Worm (Caenorhabditis elegans) whole organism, dauer: Measurements from ENCODE around the gene clec-222.

ENCODE experiments used
- unc-62 ChIP-seq: sonication (generic microtip); optimal IDR thresholded peaks from 2 replicates; lab custom pipeline; 2017; ENCODE audit warnings: missing biosample characterization, missing genetic modification reagents, missing genetic modification characterization

The clec-222 gene

DNA sequence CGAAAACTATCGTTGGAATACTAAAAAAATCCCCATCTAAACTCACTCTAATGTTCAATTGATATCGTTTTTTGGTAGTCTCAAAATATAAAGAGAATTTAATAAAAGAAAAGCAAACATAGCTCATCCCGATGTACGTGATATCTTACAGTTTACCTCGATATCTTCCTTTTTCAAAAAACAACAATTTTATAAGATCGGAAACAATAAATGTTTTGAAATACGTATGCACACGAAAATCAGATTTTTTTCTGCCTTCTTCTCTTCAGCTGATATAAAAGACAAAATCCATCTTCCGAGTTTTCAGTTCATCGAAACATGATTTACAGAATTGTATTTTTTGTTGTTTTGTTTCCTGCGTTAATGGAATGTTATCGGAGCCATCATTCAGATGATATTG, at the start of gene clec-222:
clec-222 (plus strand) TSS at position 301 of the 400 bp plus-strand sequence.
- no peak for TF ChIP-seq unc-62 (GFP tag; lab: Kevin White, UChicago)

DNA sequence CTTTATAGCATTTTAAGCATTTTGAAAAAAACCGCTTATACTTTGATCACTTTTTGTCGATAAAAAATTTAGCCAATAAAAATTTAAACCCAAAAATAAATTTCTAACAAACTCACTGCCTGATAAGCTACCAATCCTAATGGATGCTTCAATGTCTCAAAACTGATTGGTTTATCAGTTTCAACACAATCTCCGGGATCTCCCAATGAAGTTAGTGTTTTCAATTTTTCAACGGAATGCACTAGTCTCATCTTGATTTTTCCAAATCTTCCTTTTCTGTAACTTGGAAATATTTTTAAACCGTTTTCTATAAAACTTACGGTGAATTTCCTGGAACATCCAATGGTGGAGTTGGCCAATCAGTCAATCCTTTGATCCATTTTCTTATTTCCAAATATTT, 47.5 kb upstream of the clec-222 start:
- TF ChIP-seq unc-62 (GFP tag; lab: Kevin White, UChicago) = no peak

DNA sequence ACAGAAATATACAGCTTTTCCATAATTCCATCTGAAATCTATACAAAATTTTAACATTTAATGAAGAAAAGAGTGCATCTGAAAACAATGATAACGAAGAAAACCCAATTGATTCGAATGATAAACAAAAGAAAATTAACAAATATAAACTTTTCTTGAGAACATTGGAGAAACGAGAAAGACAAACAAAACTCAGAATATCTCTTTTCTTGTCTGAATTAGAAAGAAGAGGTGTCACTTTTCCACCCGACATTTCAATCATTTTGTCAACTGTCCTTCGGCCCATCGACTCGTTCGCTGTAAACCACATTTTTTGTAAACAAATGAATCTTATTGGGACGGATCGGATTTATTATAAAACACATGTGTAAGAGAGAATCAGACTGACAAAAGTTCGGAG, 45.2 kb upstream of the clec-222 start, which contains the start of gene bgal-1:
bgal-1 (minus strand) TSS at position 38 of the 400 bp plus-strand sequence.
- TF ChIP-seq unc-62 (GFP tag; lab: Kevin White, UChicago) = no peak

DNA sequence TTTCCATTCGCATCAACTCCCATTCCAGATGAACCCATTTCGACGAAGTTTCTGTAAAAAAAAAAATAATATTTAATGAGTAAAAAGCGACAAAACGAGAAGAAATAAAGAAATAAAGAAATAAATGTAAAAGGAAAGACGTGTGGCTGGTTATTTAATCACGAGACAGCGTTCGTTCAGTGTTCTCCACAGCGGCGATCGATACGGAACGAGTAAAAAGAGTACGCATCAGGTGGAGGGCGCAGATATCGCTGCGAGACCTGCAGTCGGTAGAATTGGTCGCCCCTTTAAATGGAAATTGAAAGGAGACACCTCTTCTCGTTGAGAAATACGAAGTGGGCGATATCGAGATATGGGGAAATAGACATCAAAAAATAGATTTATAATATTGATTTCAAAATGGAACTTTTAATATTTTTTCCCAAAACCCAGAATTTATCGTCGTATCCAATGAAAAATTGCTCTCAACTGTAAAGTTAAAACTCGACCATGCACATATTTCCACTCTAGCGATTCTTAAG, 42.4 kb upstream of the clec-222 start, which contains the start of gene pqn-70:
pqn-70 (minus strand) TSS at position 51 of the 521 bp plus-strand sequence.
- no peak for TF ChIP-seq unc-62 (GFP tag; lab: Kevin White, UChicago)

DNA sequence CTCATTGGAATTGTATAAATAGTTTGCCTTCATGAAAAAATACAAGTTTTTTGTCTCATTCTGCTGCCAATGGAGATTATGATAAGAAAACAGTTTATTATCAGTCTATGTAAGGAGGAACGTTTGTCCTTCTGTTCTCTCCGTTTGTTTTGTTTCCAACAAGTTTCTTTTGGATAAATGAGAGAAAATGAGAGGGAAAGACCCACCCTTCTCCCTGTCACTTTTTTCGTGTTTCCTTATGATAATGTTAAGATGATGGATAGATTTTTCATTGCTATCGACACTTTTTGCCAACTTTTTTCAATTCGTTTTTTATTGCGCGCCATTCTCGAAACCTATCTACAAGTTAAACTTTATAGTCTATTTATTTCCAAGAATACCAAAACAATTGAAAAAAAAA, 40.0 kb upstream of the clec-222 start:
- TF ChIP-seq unc-62 (GFP tag; lab: Kevin White, UChicago) = no peak

DNA sequence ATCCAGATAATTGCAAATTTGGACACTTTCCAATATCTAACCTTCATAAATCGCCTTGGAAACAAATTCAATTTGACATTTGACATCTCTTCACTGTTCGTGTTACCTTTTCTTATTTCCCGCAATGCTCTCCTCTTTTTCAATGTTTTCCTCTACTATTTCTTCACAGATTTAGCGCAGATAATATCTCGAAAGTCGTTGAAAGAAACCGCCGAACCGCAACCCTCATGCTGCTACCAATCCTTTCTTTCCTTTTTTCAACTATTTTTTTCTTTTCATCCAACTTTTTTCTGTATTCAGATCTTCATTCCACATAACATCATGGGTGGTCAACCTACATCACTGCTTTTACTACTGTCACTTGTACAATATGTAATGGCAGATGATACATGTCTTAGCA, 36.8 kb upstream of the clec-222 start, which contains the start of gene T19B10.5:
T19B10.5 (plus strand) TSS at position 301 of the 400 bp plus-strand sequence.
- no peak for TF ChIP-seq unc-62 (GFP tag; lab: Kevin White, UChicago)

DNA sequence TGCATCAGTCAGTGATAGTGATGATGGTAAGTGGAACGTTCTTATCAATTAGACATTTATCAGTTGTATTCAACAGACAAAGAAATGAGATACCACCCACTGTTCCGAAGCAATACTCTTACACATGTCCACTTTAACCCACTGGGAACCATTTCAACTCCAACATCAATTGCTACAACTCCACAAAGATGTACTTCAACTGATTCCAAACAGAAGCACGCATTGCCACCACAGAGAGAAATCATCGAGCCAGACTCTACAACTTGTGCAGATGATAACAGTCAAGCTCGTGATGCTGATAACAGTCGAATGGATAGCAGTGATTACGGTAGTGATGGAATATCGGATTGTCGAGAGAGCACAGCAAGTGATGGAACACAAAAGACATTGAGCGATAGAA, 35.3 kb upstream of the clec-222 start:
- no peak for TF ChIP-seq unc-62 (GFP tag; lab: Kevin White, UChicago)

DNA sequence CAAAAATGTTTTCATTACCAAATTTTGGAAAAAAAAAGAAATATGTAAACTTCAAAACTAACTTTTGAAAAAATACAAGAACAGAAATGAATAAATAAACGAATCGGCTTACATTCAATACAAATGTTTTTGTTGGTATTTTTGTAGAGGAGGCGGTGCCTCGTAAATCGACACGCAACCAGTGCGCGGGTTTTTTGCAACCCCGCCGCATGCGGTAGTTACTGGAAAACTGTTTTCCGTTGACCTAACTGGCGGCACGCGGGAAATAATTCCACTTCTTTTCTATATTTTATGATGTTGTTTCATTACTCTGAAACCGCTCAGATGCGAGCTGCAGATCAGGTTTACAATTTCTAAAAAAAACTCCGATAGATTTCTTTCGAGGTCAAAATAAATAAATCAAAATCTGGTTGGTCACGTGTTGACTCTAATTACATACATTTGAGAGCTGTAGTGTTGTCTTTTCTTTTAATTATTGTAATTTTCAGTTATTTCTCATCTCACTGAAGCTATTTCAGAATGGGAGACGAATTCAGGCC, 31.9 kb upstream of the clec-222 start, which contains the start of the genes dvc-1 and ima-1:
dvc-1 (minus strand) TSS at position 145 of the 539 bp plus-strand sequence.
ima-1 (plus strand) TSS at position 489 of the 539 bp plus-strand sequence.
- no peak for TF ChIP-seq unc-62 (GFP tag; lab: Kevin White, UChicago)

DNA sequence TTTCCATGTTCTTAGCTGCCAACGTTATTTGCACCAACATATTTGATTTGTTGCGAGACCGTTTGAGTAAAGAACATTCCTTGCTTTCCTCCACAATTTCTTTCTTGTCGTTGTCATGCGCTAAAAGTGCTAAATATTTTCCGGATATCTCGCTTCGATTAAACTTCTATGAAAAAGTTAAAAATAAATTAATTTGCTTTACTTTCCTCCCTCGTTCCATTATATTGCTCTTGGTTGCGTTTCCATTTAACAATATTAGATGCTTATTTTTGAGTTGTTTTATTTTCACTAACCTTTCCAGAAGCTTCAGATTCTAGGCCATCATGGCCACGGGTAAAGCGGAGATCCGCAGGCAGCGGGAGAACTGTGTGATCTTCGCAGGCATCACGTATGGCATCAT, 29.6 kb upstream of the clec-222 start, which contains the start of gene pgap-1:
pgap-1 (plus strand) TSS at position 301 of the 400 bp plus-strand sequence.
- TF ChIP-seq unc-62 (GFP tag; lab: Kevin White, UChicago) = no peak

DNA sequence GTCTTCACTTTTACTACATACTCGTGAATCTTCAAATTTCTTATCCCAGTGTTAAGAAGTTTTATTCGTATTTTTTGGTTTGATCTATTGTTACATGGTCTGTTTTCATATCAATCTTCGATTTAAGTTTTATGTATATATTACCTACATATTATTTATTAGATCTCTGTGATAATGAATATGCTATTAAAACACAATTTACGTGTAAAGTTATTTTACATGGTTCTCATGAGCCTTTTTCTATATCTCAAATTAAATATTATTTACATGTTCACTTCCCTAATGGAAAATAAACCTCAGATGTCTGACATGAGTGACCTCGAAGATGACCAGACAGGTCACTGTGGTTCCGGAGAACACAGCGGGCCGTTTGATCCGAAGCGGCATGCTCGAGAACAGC, 26.6 kb upstream of the clec-222 start, which contains the start of gene mxl-1:
mxl-1 (plus strand) TSS at position 301 of the 400 bp plus-strand sequence.
- no peak for TF ChIP-seq unc-62 (GFP tag; lab: Kevin White, UChicago)

DNA sequence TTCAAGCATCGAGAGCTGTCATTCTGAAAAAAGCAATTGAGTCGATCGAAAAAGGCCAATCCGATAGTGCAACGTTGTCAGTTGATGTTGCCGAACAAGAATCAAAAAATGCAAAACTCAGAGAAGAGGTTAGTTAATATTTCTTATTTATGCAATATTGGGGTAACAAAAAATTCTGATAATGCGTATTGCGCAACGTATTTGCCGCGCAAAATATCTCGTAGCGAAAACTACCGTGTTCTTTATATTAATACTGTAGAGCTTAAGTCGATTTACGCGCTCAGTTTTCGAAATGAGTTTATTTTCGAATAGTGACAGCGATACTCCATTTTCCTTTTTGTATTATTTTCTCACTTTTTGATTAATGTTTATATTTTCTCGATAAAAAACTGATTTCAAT, 26.1 kb upstream of the clec-222 start:
- TF ChIP-seq unc-62 (GFP tag; lab: Kevin White, UChicago) = no peak

DNA sequence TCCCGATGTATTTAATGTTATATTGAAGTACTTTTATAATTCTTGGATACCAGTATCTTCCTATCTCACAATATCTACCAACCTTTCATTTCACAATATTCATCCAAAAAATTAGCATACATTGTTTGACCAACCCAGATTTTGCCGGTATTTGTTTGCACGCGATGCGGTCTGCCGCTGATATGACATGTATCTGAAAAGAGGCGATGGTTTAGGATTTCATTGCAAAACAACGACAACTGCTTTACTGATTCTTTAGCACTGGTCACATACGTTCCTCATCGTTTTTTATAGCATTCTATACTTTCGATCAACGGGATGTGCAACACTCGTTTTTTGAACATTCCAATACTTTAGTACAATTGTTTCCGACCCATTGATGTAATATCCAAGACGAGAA, 23.3 kb upstream of the clec-222 start, which contains the start of gene mam-4:
mam-4 (plus strand) TSS at position 301 of the 400 bp plus-strand sequence.
- TF ChIP-seq unc-62 (GFP tag; lab: Kevin White, UChicago) = no peak

DNA sequence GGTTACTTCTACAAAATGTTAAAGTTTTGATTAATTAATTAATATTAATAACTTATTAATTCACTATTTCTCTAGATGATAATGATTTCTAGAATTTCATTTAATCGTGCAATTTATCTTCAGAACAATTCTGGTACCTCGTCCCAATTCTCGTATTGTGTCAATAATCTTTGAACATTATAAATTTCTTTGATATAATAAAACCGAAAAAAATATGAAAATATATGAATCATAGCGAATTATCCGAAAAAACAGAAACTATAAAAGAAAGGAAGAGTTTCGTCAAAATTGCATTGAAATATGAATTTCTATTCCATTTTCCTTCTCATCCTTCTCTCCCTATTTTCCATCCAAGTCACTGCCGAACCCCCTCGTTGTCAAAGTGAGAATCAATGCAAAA, 20.4 kb upstream of the clec-222 start, which contains the start of gene T19B10.12:
T19B10.12 (plus strand) TSS at position 301 of the 400 bp plus-strand sequence.
- no peak for TF ChIP-seq unc-62 (GFP tag; lab: Kevin White, UChicago)

DNA sequence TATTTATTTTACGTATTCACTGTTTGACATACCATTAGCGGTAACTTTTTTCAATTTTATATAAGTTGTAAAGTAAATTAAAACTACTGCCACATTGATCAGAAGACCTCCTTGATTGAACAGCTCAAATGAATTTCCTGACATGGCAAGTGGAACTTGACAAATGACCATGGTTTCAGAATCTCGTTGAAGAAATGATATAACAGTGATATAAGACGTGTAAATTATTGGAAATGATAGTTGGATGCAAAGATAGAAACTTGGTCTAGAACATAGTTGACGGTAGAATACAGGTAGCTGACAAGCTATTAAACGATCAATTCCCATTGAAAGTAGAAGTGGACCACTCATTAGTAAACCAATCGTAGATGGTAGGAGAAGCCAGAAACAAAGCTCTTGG, 19.4 kb upstream of the clec-222 start:
- no peak for TF ChIP-seq unc-62 (GFP tag; lab: Kevin White, UChicago)

DNA sequence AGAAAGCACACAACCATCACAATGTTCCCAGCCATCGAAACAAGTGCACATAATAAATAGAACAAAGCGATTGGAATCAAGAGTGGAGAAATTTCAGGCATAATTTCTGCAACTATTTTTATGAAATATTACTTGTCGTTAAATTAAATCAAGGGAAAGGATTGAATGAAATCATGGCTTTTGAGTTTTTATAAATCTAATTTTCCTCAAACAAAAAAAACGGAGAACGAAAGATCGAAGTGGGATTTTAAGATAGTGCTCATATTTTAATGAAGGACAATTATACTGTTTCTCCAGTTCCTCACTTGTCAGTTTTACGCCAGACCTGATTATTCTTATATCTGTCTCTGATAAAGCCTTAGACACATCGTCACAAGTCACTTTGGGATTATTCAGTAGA, 18.7 kb upstream of the clec-222 start, which contains the start of gene srsx-33:
srsx-33 (minus strand) TSS at position 101 of the 400 bp plus-strand sequence.
- no peak for TF ChIP-seq unc-62 (GFP tag; lab: Kevin White, UChicago)

DNA sequence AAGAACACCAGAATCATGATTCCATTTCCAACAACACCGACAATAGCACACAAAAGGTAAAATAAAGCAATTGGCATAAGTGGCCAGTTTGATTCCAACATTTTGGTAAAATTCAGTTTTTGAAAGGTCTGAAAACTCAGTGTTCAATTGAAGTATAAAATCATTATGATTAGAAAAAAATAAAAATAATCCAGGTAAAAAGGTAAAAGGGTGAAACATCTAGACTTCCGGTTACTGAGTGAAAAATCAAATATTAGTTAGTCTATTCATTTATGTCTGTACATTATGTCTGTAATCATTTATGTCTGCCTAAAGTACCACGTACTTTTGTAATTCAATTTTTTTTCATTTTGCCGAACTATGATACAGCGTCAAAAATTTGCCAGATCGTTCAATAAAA, 16.2 kb upstream of the clec-222 start, which contains the start of gene srsx-31:
srsx-31 (minus strand) TSS at position 101 of the 400 bp plus-strand sequence.
- TF ChIP-seq unc-62 (GFP tag; lab: Kevin White, UChicago) = no peak
